Fruit fly (Drosophila melanogaster) whole organism, prepupa: Measurements from ENCODE around the gene CG17118.
A peak's percentile ranks its signal among the peaks of the same experiment; 100 is the strongest.

Experiments used
- CG15336 ChIP-seq: fragments of 200-800 bp; sonication (Bioruptor generic); IDR thresholded peaks from 2 replicates; pipeline ENCODE4 v1.3.6; 2022; ENCODE audit warnings: missing biosample characterization, missing genetic modification characterization
- CG3919 ChIP-seq: fragments of 200-800 bp; sonication (Bioruptor generic); optimal IDR thresholded peaks from 3 replicates; lab custom pipeline; 2016; ENCODE audit warnings: missing biosample characterization, missing genetic modification characterization
- CG6163 ChIP-seq: fragments of 200-800 bp; sonication (Bioruptor generic); IDR thresholded peaks from 3 replicates; pipeline ENCODE4 v1.3.6; 2022; ENCODE audit warnings: missing biosample characterization, missing genetic modification characterization
- CG6808 ChIP-seq: fragments of 200-800 bp; sonication (Bioruptor generic); optimal IDR thresholded peaks from 3 replicates; lab custom pipeline; 2017; ENCODE audit warnings: missing biosample characterization, missing genetic modification characterization, mild to moderate bottlenecking, moderate library complexity, missing genetic modification reagents
- Eip78C ChIP-seq: fragments of 200-800 bp; sonication (Bioruptor generic); peaks from one replicate; lab custom pipeline; 2016; ENCODE audit warnings: missing biosample characterization, missing genetic modification characterization
- Hr38 ChIP-seq: sonication (Bioruptor generic); optimal IDR thresholded peaks from 2 replicates; lab custom pipeline; 2016; ENCODE audit warnings: missing biosample characterization, missing genetic modification characterization
- OdsH ChIP-seq: fragments of 200-800 bp; sonication (Bioruptor generic); optimal IDR thresholded peaks from 3 replicates; lab custom pipeline; 2016; ENCODE audit warnings: missing biosample characterization, missing genetic modification characterization
- Sox14 ChIP-seq: fragments of 200-800 bp; sonication (Bioruptor generic); optimal IDR thresholded peaks from 3 replicates; lab custom pipeline; 2016; ENCODE audit warnings: missing biosample characterization, missing genetic modification characterization
- salr ChIP-seq, 2 experiments: fragments of 200-800 bp; sonication (Bioruptor generic); optimal IDR thresholded peaks; 3 replicates each; lab custom pipeline; 2016 to 2018; ENCODE audit warnings: missing biosample characterization in 2 of 2, missing genetic modification characterization in 2 of 2, mild to moderate bottlenecking in 1 of 2
- ss ChIP-seq, 2 experiments: fragments of 200-800 bp; sonication (Bioruptor generic); optimal IDR thresholded peaks; 2 replicates in 1 of 2; 3 replicates in 1 of 2; lab custom pipeline; 2017 to 2018; ENCODE audit warnings: mild to moderate bottlenecking in 2 of 2, missing biosample characterization in 2 of 2, missing genetic modification characterization in 2 of 2, moderate library complexity in 1 of 2
- svp ChIP-seq: fragments of 200-800 bp; sonication (Bioruptor generic); peaks from one replicate; lab custom pipeline; 2016; ENCODE audit warnings: missing biosample characterization, missing genetic modification characterization

- no peak for TF ChIP-seq CG6163 (GFP tag; lab: Robert Waterston, UW)
- TF ChIP-seq Sox14 (GFP tag; lab: Kevin White, UChicago): no peak
- no peak for TF ChIP-seq Hr38
- TF ChIP-seq CG6808 (GFP tag; lab: Kevin White, UChicago): no peak
- TF ChIP-seq salr (GFP tag; optimal IDR thresholded peaks at IDR 0.05; lab: Kevin White, UChicago): no peak
- TF ChIP-seq CG3919 (GFP tag; lab: Kevin White, UChicago): no peak
- peak; percentile 63 for TF ChIP-seq svp (GFP tag; lab: Kevin White, UChicago)
- no peak for TF ChIP-seq CG15336 (GFP tag; lab: Robert Waterston, UW)
- no peak for TF ChIP-seq ss (GFP tag; optimal IDR thresholded peaks at IDR 0.05; lab: Kevin White, UChicago)
- no peak for TF ChIP-seq Eip78C (GFP tag; lab: Kevin White, UChicago)
- TF ChIP-seq OdsH (GFP tag; lab: Kevin White, UChicago): no peak
Observed at dm6 chr2L:10706267-10706666, 23.8 kb upstream of the CG17118 start.
